2 fruit fly cellular contexts compared by ENCODE assay signal in the genomic region with DNA sequence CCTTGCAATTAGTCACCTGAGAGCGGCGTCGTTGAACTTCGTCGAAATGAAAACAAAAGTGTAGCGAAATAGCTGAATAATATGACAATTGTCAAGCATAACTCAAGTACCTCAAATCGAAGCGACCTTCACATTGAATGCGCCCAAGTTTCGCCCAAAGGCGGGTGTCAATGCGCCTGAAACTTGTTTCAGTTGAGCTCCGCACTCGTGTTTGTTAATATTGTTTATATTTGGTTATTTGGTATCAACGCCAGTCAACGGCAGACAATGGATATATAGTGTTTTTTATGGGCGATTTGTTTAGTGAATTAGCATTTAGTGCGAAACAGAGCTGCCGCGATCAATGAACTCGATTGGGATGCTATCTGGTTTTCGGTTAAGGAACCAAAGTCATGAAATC.
TF ChIP-seq lines count a peak whose summit lies in the region.

No protein-coding gene starts in this region.

- no peak for TF ChIP-seq CTCF in whole organism, embryonic (GFP tag; optimal IDR thresholded peaks at IDR 0.05; lab: Kevin White, UChicago)

TF ChIP-seq in whole organism, adult, 20 proteins besides CTCF, POLR2A, EP300 and RAD21:
- TF ChIP-seq kay (GFP tag; lab: Kevin White, UChicago; ENCODE audit: borderline replicate concordance), result peak; percentile 56
- no peak for TF ChIP-seq CG12768 (GFP tag; optimal IDR thresholded peaks at IDR 0.05; lab: Kevin White, UChicago)
- TF ChIP-seq CG1620 (GFP tag; optimal IDR thresholded peaks at IDR 0.05; lab: Kevin White, UChicago), result no peak
- no peak for TF ChIP-seq pad (GFP tag; optimal IDR thresholded peaks at IDR 0.05; lab: Kevin White, UChicago)
- TF ChIP-seq CG11617 (GFP tag; optimal IDR thresholded peaks at IDR 0.05; lab: Kevin White, UChicago), result no peak
- TF ChIP-seq cic (GFP tag; optimal IDR thresholded peaks at IDR 0.05; lab: Kevin White, UChicago), result no peak

TF ChIP-seq in whole organism, embryonic, 481 proteins besides CTCF, POLR2A, EP300 and RAD21:
- no peak for TF ChIP-seq H15 (GFP tag; IDR thresholded peaks at IDR 0.05; lab: Robert Waterston, UW)
- TF ChIP-seq cas (GFP tag; IDR thresholded peaks at IDR 0.05; lab: Robert Waterston, UW), result no peak
- no peak for TF ChIP-seq unc-4 (GFP tag; IDR thresholded peaks at IDR 0.05; lab: Robert Waterston, UW; ENCODE audit: partially characterized antibody)
- no peak for TF ChIP-seq BtbVII (GFP tag; optimal IDR thresholded peaks at IDR 0.05; lab: Kevin White, UChicago)
- TF ChIP-seq CG7928 (GFP tag; optimal IDR thresholded peaks at IDR 0.05; lab: Kevin White, UChicago), result no peak
- peak; percentile 44 for TF ChIP-seq Ets65A (GFP tag; lab: Kevin White, UChicago)
- TF ChIP-seq eyg (GFP tag; optimal IDR thresholded peaks at IDR 0.05; lab: Kevin White, UChicago), result no peak
- TF ChIP-seq tup (GFP tag; optimal IDR thresholded peaks at IDR 0.05; lab: Kevin White, UChicago), result no peak
- no peak for TF ChIP-seq CG4424 (GFP tag; optimal IDR thresholded peaks at IDR 0.05; lab: Kevin White, UChicago)
- no peak for TF ChIP-seq Stat92E (GFP tag; optimal IDR thresholded peaks at IDR 0.05; lab: Kevin White, UChicago)
- TF ChIP-seq CG6254 (GFP tag; optimal IDR thresholded peaks at IDR 0.05; lab: Kevin White, UChicago), result no peak
- no peak for TF ChIP-seq Nf-YA (GFP tag; IDR thresholded peaks at IDR 0.05; lab: Robert Waterston, UW)
- peak; percentile 65; the same call in 1 of the 4 replicates for TF ChIP-seq chinmo (GFP tag; IDR thresholded peaks at IDR 0.05; lab: Robert Waterston, UW; ENCODE audit: partially characterized antibody)
- TF ChIP-seq dimm (GFP tag; IDR thresholded peaks at IDR 0.05; lab: Robert Waterston, UW), result no peak
- TF ChIP-seq jigr1 (GFP tag; IDR thresholded peaks at IDR 0.05; lab: Robert Waterston, UW), result no peak
- TF ChIP-seq CG12769 (tag; optimal IDR thresholded peaks at IDR 0.05; lab: Kevin White, UChicago), result peak; percentile 25
- TF ChIP-seq HmgZ (tag; optimal IDR thresholded peaks at IDR 0.05; lab: Kevin White, UChicago), result no peak
